Worm (Caenorhabditis elegans): ENCODE data around the gene abl-1.
A peak's percentile ranks its signal among the peaks of the same experiment; 100 is the strongest.

- no peak for TF ChIP-seq nhr-76 (tag; optimal IDR thresholded peaks at IDR 0.05)
- no peak for TF ChIP-seq M03D4.4 (tag; optimal IDR thresholded peaks at IDR 0.05)
- no peak for TF ChIP-seq nhr-237 (tag; optimal IDR thresholded peaks at IDR 0.05)
- peak; percentile 78 for TF ChIP-seq unc-62 (GFP tag; optimal IDR thresholded peaks at IDR 0.05)
- TF ChIP-seq lin-32 (GFP tag; optimal IDR thresholded peaks at IDR 0.05): no peak
- TF ChIP-seq unc-39 (tag; optimal IDR thresholded peaks at IDR 0.05): no peak
- peak; percentile 24 for TF ChIP-seq ces-1 (GFP tag; optimal IDR thresholded peaks at IDR 0.05)
- TF ChIP-seq sptf-1 (tag; optimal IDR thresholded peaks at IDR 0.05): no peak
- no peak for TF ChIP-seq flh-1 (GFP tag; optimal IDR thresholded peaks at IDR 0.05)
These were observed 24.3 kb downstream of the abl-1 start for ce11 chrX:10599719-10600155.
